Worm (Caenorhabditis elegans) whole organism, late embryonic: ENCODE measurements around the gene lips-2.

Experiments
- C38D4.7 ChIP-seq: fragments of 200-800 bp; sonication (Bioruptor generic); optimal IDR thresholded peaks from 2 replicates; lab custom pipeline; 2018; ENCODE audit warnings: mild to moderate bottlenecking, missing genetic modification characterization, moderate library complexity, missing compliant biosample characterization
- K02D7.2 ChIP-seq: sonication (generic microtip); optimal IDR thresholded peaks from 2 replicates; lab custom pipeline; 2017; ENCODE audit warnings: mild to moderate bottlenecking, missing genetic modification characterization, missing compliant biosample characterization
- K09A11.1 ChIP-seq: sonication (generic microtip); optimal IDR thresholded peaks from 2 replicates; lab custom pipeline; 2017; ENCODE audit warnings: antibody characterized with exemption, mild to moderate bottlenecking, missing genetic modification characterization, missing compliant biosample characterization; ENCODE audit not compliant: insufficient read depth
- Y22D7AL.16 ChIP-seq: sonication (generic microtip); optimal IDR thresholded peaks from 2 replicates; lab custom pipeline; 2016; ENCODE audit warnings: missing genetic modification characterization, missing compliant biosample characterization
- ama-1 ChIP-seq: fragments of 150-350 bp; optimal IDR thresholded peaks from 2 replicates; lab custom pipeline; 2014
- ceh-18 ChIP-seq: sonication (generic microtip); optimal IDR thresholded peaks from 2 replicates; lab custom pipeline; 2016; ENCODE audit warnings: missing genetic modification characterization, missing compliant biosample characterization
- ceh-19 ChIP-seq: fragments of 200-800 bp; sonication (Bioruptor generic); optimal IDR thresholded peaks from 2 replicates; lab custom pipeline; 2018; ENCODE audit warnings: mild to moderate bottlenecking, missing genetic modification characterization, missing compliant biosample characterization
- ceh-22 ChIP-seq: sonication (generic microtip); optimal IDR thresholded peaks from 2 replicates; lab custom pipeline; 2017; ENCODE audit warnings: missing biosample characterization, missing genetic modification characterization
- ceh-31 ChIP-seq: sonication (generic microtip); optimal IDR thresholded peaks from 2 replicates; lab custom pipeline; 2016; ENCODE audit warnings: missing genetic modification characterization, missing compliant biosample characterization
- ceh-34 ChIP-seq: sonication (generic microtip); optimal IDR thresholded peaks from 2 replicates; lab custom pipeline; 2016; ENCODE audit warnings: mild to moderate bottlenecking, missing genetic modification characterization, missing compliant biosample characterization
- ceh-45 ChIP-seq: fragments of 200-800 bp; sonication (Bioruptor generic); IDR thresholded peaks from 2 replicates; pipeline ENCODE4 v1.3.6; 2022; ENCODE audit warnings: missing genetic modification reagents, missing genetic modification characterization, missing compliant biosample characterization
- ceh-48 ChIP-seq: sonication (generic microtip); optimal IDR thresholded peaks from 2 replicates; lab custom pipeline; 2016; ENCODE audit warnings: missing genetic modification characterization, inconsistent platforms, missing compliant biosample characterization
- elt-2 ChIP-seq: sonication (generic microtip); optimal IDR thresholded peaks from 2 replicates; lab custom pipeline; 2016; ENCODE audit warnings: missing genetic modification reagents, missing genetic modification characterization, missing compliant biosample characterization
- eyg-1 ChIP-seq: sonication (generic microtip); optimal IDR thresholded peaks from 2 replicates; lab custom pipeline; 2016; ENCODE audit warnings: missing genotype, missing genetic modification characterization, missing compliant biosample characterization
- fax-1 ChIP-seq: sonication (generic microtip); optimal IDR thresholded peaks from 2 replicates; lab custom pipeline; 2016; ENCODE audit warnings: missing genotype, missing genetic modification characterization, missing compliant biosample characterization
- fkh-6 ChIP-seq: sonication (generic microtip); optimal IDR thresholded peaks from 2 replicates; lab custom pipeline; 2016; ENCODE audit warnings: missing genetic modification characterization, missing compliant biosample characterization
- gmeb-2 ChIP-seq: sonication (generic microtip); optimal IDR thresholded peaks from 2 replicates; lab custom pipeline; 2016; ENCODE audit warnings: missing genetic modification characterization, inconsistent platforms, missing compliant biosample characterization
- hlh-30 ChIP-seq: sonication (generic microtip); optimal IDR thresholded peaks from 2 replicates; lab custom pipeline; 2017; ENCODE audit warnings: antibody characterized with exemption, missing genetic modification characterization, missing compliant biosample characterization; ENCODE audit not compliant: insufficient read depth
- hlh-6 ChIP-seq: sonication (generic microtip); optimal IDR thresholded peaks from 2 replicates; lab custom pipeline; 2016; ENCODE audit warnings: missing genotype, missing genetic modification characterization, missing compliant biosample characterization
- lim-6 ChIP-seq: sonication (generic microtip); optimal IDR thresholded peaks from 2 replicates; lab custom pipeline; 2016; ENCODE audit warnings: missing genetic modification characterization, missing compliant biosample characterization
- madf-2 ChIP-seq: sonication (generic microtip); optimal IDR thresholded peaks from 2 replicates; lab custom pipeline; 2017; ENCODE audit warnings: missing genetic modification characterization, missing compliant biosample characterization
- mec-3 ChIP-seq: sonication (generic microtip); optimal IDR thresholded peaks from 2 replicates; lab custom pipeline; 2016; ENCODE audit warnings: borderline replicate concordance, missing genetic modification characterization, missing compliant biosample characterization
- nhr-11 ChIP-seq: fragments of 150-350 bp; optimal IDR thresholded peaks from 2 replicates; lab custom pipeline; 2014; ENCODE audit warnings: missing biosample characterization, missing genetic modification characterization
- npax-4 ChIP-seq: sonication (generic microtip); optimal IDR thresholded peaks from 2 replicates; lab custom pipeline; 2016; ENCODE audit warnings: missing genetic modification characterization, missing compliant biosample characterization
- pax-1 ChIP-seq: fragments of 150-350 bp; optimal IDR thresholded peaks from 2 replicates; lab custom pipeline; 2014; ENCODE audit warnings: missing biosample characterization, missing genetic modification characterization
- ref-2 ChIP-seq: sonication (generic microtip); optimal IDR thresholded peaks from 2 replicates; lab custom pipeline; 2016; ENCODE audit warnings: missing genetic modification characterization, missing compliant biosample characterization
- sox-2 ChIP-seq: fragments of 200-800 bp; sonication (Bioruptor generic); IDR thresholded peaks from 2 replicates; pipeline ENCODE4 v1.3.6; 2022; ENCODE audit warnings: missing genetic modification reagents, missing genetic modification characterization, missing compliant biosample characterization
- sox-4 ChIP-seq: sonication (generic microtip); optimal IDR thresholded peaks from 2 replicates; lab custom pipeline; 2017; ENCODE audit warnings: mild to moderate bottlenecking, missing genetic modification characterization, inconsistent platforms, missing compliant biosample characterization
- syd-9 ChIP-seq: sonication (generic microtip); optimal IDR thresholded peaks from 2 replicates; lab custom pipeline; 2016; ENCODE audit warnings: mild to moderate bottlenecking, missing genetic modification characterization, moderate library complexity, missing compliant biosample characterization
- tbx-2 ChIP-seq: sonication (generic microtip); optimal IDR thresholded peaks from 2 replicates; lab custom pipeline; 2016; ENCODE audit warnings: missing genetic modification characterization, missing compliant biosample characterization
- tbx-7 ChIP-seq: sonication (generic microtip); optimal IDR thresholded peaks from 2 replicates; lab custom pipeline; 2016; ENCODE audit warnings: missing genotype, missing genetic modification characterization, missing compliant biosample characterization
- ttx-3 ChIP-seq: sonication (generic microtip); optimal IDR thresholded peaks from 2 replicates; lab custom pipeline; 2016; ENCODE audit warnings: missing genetic modification reagents, missing genetic modification characterization, missing compliant biosample characterization
- unc-3 ChIP-seq, 2 experiments: fragments of 200-800 bp in 1 of 2; sonication (Bioruptor generic) in 1 of 2; sonication (generic microtip) in 1 of 2; conservative IDR thresholded peaks in 1 of 2; optimal IDR thresholded peaks in 1 of 2; 2 replicates each; pipeline versions ENCODE4 v1.3.6 to Lab custom; 2016 to 2022; ENCODE audit warnings: missing compliant biosample characterization in 2 of 2, missing genetic modification characterization in 2 of 2, missing genetic modification reagents in 1 of 2
- unc-42 ChIP-seq: sonication (generic microtip); optimal IDR thresholded peaks from 2 replicates; lab custom pipeline; 2016; ENCODE audit warnings: missing genotype, missing genetic modification characterization, missing compliant biosample characterization
- unc-55 ChIP-seq: sonication (generic microtip); optimal IDR thresholded peaks from 2 replicates; lab custom pipeline; 2017; ENCODE audit warnings: missing biosample characterization, missing genetic modification reagents, missing genetic modification characterization
- zip-5 ChIP-seq: sonication (generic microtip); optimal IDR thresholded peaks from 2 replicates; lab custom pipeline; 2016; ENCODE audit warnings: missing genetic modification characterization, missing compliant biosample characterization
- ztf-16 ChIP-seq: sonication (generic microtip); optimal IDR thresholded peaks from 2 replicates; lab custom pipeline; 2017; ENCODE audit warnings: missing genetic modification characterization, missing compliant biosample characterization

Gene lips-2

ce11 chrX:12282911-12283310 is 2.7 kb upstream of the lips-2 start, which contains the start of gene C04B4.2:
Gene C04B4.2, plus strand, starts transcription at chrX:12283281.
- no peak for TF ChIP-seq ceh-45
- no peak for TF ChIP-seq ceh-19 (GFP tag; lab: Kevin White, UChicago)
- TF ChIP-seq pax-1 (tag; lab: Kevin White, UChicago): no peak
- no peak for TF ChIP-seq fkh-6 (tag; lab: Kevin White, UChicago)
- no peak for TF ChIP-seq ama-1 (lab: Kevin White, UChicago)
- no peak for TF ChIP-seq sox-2
- no peak for TF ChIP-seq fax-1 (tag; lab: Kevin White, UChicago)
- TF ChIP-seq lim-6 (tag; lab: Kevin White, UChicago): no peak

- TF ChIP-seq ceh-34 (tag; lab: Kevin White, UChicago): no peak
- TF ChIP-seq unc-42 (tag; lab: Kevin White, UChicago): no peak
- no peak for TF ChIP-seq ztf-16 (tag; lab: Kevin White, UChicago)
- TF ChIP-seq gmeb-2: no peak
These were observed 1.4 kb upstream of the lips-2 start for ce11 chrX:12284161-12284560.

- TF ChIP-seq mec-3 (tag; lab: Kevin White, UChicago) (no peak), K09A11.1 (tag; lab: Kevin White, UChicago) (no peak), ceh-45 (no peak), pax-1 (tag; lab: Kevin White, UChicago) (no peak), npax-4 (tag; lab: Kevin White, UChicago) (no peak), ceh-31 (no peak), Y22D7AL.16 (tag; lab: Kevin White, UChicago) (no peak), syd-9 (tag; lab: Kevin White, UChicago) (no peak), elt-2 (tag; lab: Kevin White, UChicago) (no peak)
These were observed 2.7 kb downstream of the lips-2 start, which contains the start of gene C04B4.5 for ce11 chrX:12288254-12288653. Gene C04B4.5, minus strand, starts transcription at chrX:12288354.

- no peak for TF ChIP-seq unc-55 (GFP tag; lab: Kevin White, UChicago)
- no peak for TF ChIP-seq ref-2
- TF ChIP-seq ceh-19 (GFP tag; lab: Kevin White, UChicago): no peak
- TF ChIP-seq hlh-30 (tag; lab: Kevin White, UChicago): no peak
- TF ChIP-seq hlh-6: no peak
- TF ChIP-seq tbx-7: no peak
- no peak for TF ChIP-seq sox-4 (tag; lab: Kevin White, UChicago)
- no peak for TF ChIP-seq unc-42 (tag; lab: Kevin White, UChicago)
- no peak for TF ChIP-seq zip-5
- no peak for TF ChIP-seq ceh-45
- TF ChIP-seq nhr-11 (tag; lab: Kevin White, UChicago): no peak
These were observed 4.9 kb downstream of the lips-2 start, which contains the start of gene C04B4.4 for ce11 chrX:12290539-12290938. Gene C04B4.4, plus strand, starts transcription at chrX:12290839.

ce11 chrX:12294263-12294662 is 8.7 kb downstream of the lips-2 start, which contains the start of gene W06D11.1:
Gene W06D11.1, plus strand, starts transcription at chrX:12294563.
- TF ChIP-seq eyg-1 (tag; lab: Kevin White, UChicago): no peak
- no peak for TF ChIP-seq unc-42 (tag; lab: Kevin White, UChicago)
- no peak for TF ChIP-seq tbx-2 (tag; lab: Kevin White, UChicago)
- TF ChIP-seq C38D4.7 (GFP tag; lab: Kevin White, UChicago): no peak
- TF ChIP-seq K02D7.2 (tag; lab: Kevin White, UChicago): no peak
- no peak for TF ChIP-seq ttx-3 (tag; lab: Kevin White, UChicago)
- no peak for TF ChIP-seq ceh-18 (tag; lab: Kevin White, UChicago)
- TF ChIP-seq ceh-48 (tag; lab: Kevin White, UChicago): no peak
- TF ChIP-seq ceh-22 (tag; lab: Kevin White, UChicago): no peak
- TF ChIP-seq unc-3 (GFP tag; conservative IDR thresholded peaks at IDR 0.05; lab: Robert Waterston, UW): no peak
- no peak for TF ChIP-seq unc-3 (tag; optimal IDR thresholded peaks at IDR 0.05; lab: Kevin White, UChicago)
- TF ChIP-seq madf-2 (tag; lab: Kevin White, UChicago): no peak
- no peak for TF ChIP-seq elt-2 (tag; lab: Kevin White, UChicago)
- TF ChIP-seq, all 69 proteins: peak for 0
